Worm (Caenorhabditis elegans): ENCODE measurements around the gene D1046.4.

DNA sequence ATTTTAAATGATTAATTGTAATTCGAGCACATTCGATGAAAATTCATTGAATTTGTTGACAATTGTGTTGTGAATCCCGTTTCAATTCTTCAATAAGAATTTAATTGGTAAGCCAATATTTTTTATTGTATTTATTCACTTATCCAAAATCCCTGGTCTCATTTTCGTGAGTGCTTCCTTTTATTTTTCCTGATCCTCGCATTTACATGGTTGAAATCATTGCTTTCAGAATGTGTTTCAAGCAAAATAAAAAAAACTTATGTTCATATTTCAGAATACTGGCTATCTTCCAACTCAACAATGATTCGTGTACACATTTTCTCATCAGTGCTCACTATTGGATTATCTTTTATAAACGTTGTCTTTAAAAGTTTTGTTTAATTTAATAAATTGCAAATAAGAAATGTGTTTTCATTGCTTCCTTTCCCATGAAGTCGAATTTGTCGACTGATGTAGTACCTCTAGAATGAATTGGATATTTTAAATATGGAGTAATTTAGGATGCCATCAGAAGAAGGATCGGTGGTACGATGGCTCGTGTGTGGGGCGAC is 3.7 kb upstream of the D1046.4 start, which contains the start of the genes D1046.18 and slc-25A26:
- TF ChIP-seq madf-3 (GFP tag; IDR thresholded peaks at IDR 0.05) (no peak), B0336.3 (GFP tag; IDR thresholded peaks at IDR 0.05) (no peak), die-1 (tag; optimal IDR thresholded peaks at IDR 0.05) (no peak), ets-4 (GFP tag; optimal IDR thresholded peaks at IDR 0.05) (no peak), nhr-27 (tag; optimal IDR thresholded peaks at IDR 0.05) (no peak), nhr-80 (tag; optimal IDR thresholded peaks at IDR 0.05) (no peak)
